Worm (Caenorhabditis elegans) whole organism, L1 larva: Measurements from ENCODE around the gene gldi-11.

ENCODE experiments used
- fos-1 ChIP-seq: fragments of 150-350 bp; optimal IDR thresholded peaks from 2 replicates; lab custom pipeline; 2014; ENCODE audit warnings: missing biosample characterization, missing genetic modification characterization
- lir-3 ChIP-seq: sonication (generic microtip); optimal IDR thresholded peaks from 2 replicates; lab custom pipeline; 2016; ENCODE audit warnings: mild to moderate bottlenecking, missing genetic modification characterization, moderate library complexity, missing compliant biosample characterization; ENCODE audit not compliant: poor library complexity

DNA sequence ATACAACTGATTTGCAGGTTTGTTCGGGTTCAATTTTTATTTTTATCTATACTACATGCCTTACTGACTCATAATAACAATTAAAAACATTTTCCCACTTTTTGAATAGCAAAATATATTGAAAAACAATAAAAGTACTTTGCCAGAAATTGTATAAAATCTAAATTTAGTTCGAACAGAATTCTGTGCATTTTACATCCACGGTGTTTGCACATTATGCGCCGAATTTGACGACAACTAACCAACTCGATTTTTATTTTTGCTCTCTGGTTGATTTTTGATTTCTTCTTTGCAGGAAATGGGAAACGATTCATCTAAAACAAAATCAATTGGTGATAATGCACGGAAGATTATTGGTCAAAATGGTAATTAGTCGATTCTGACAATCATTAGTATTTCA is 1.2 kb upstream of the gldi-11 start:
- TF ChIP-seq fos-1 (tag; lab: Kevin White, UChicago) (no peak), lir-3 (no peak)
